Fruit fly (Drosophila melanogaster) whole organism, wandering third instar larva: ENCODE results near the gene Nubp2.

ENCODE experiments used
- HLH106 ChIP-seq: fragments of 200-800 bp; optimal IDR thresholded peaks from 3 replicates; lab custom pipeline; 2019; ENCODE audit warnings: missing biosample characterization, mild to moderate bottlenecking, missing genetic modification characterization, moderate library complexity
- Hr83 ChIP-seq: fragments of 200-300 bp; sonication (Bioruptor generic); optimal IDR thresholded peaks from 2 replicates; lab custom pipeline; 2016; ENCODE audit warnings: missing biosample characterization, mild to moderate bottlenecking, missing genetic modification characterization, moderate library complexity; ENCODE audit not compliant: poor library complexity, severe bottlenecking
- Myc ChIP-seq: fragments of >200 bp; optimal IDR thresholded peaks from 2 replicates; lab custom pipeline; 2017
- OdsH ChIP-seq: fragments of 200-800 bp; sonication (Bioruptor generic); optimal IDR thresholded peaks from 2 replicates; lab custom pipeline; 2016; ENCODE audit warnings: missing biosample characterization, mild to moderate bottlenecking, missing genetic modification characterization
- dsf ChIP-seq: sonication (Bioruptor generic); optimal IDR thresholded peaks from 2 replicates; lab custom pipeline; 2016; ENCODE audit warnings: missing biosample characterization, missing genetic modification characterization, borderline replicate concordance
- ey ChIP-seq: fragments of 200-800 bp; sonication (Bioruptor generic); optimal IDR thresholded peaks from 2 replicates; lab custom pipeline; 2016; ENCODE audit warnings: missing biosample characterization, missing genetic modification characterization
- foxo ChIP-seq, 2 experiments: fragments of 200-800 bp; sonication (Bioruptor generic); optimal IDR thresholded peaks; 2 replicates in 1 of 2; 3 replicates in 1 of 2; lab custom pipeline; 2016 to 2017; ENCODE audit warnings: missing biosample characterization in 2 of 2, missing genetic modification characterization in 2 of 2
- h ChIP-seq: fragments of 200-800 bp; sonication (Bioruptor generic); optimal IDR thresholded peaks from 3 replicates; lab custom pipeline; 2016; ENCODE audit warnings: missing biosample characterization, mild to moderate bottlenecking, missing genetic modification characterization
- pan ChIP-seq: fragments of >200 bp; optimal IDR thresholded peaks from 2 replicates; lab custom pipeline; 2017
- psq ChIP-seq: fragments of 200-800 bp; sonication (Bioruptor generic); optimal IDR thresholded peaks from 3 replicates; lab custom pipeline; 2017; ENCODE audit warnings: missing biosample characterization, mild to moderate bottlenecking, missing genetic modification characterization, moderate library complexity
- rgr ChIP-seq: fragments of 200-800 bp; sonication (Bioruptor generic); optimal IDR thresholded peaks from 3 replicates; lab custom pipeline; 2016; ENCODE audit warnings: missing biosample characterization, mild to moderate bottlenecking, missing genetic modification characterization
- usp ChIP-seq: fragments of >200 bp; optimal IDR thresholded peaks from 2 replicates; lab custom pipeline; 2017; ENCODE audit warnings: missing biosample characterization, missing genetic modification characterization

- TF ChIP-seq psq (GFP tag; lab: Kevin White, UChicago) (no peak), HLH106 (no peak), foxo (GFP tag; optimal IDR thresholded peaks at IDR 0.05; lab: Kevin White, UChicago) (no peak), Hr83 (no peak), usp (no peak), pan (no peak), Myc (lab: Kevin White, UChicago) (no peak), OdsH (GFP tag; lab: Kevin White, UChicago) (no peak), rgr (GFP tag; lab: Kevin White, UChicago) (no peak), h (GFP tag; lab: Kevin White, UChicago) (no peak), ey (GFP tag; lab: Kevin White, UChicago) (no peak), dsf (GFP tag; lab: Kevin White, UChicago) (no peak)
Measured at dm6 chr3L:20557065-20557464, 30.7 kb downstream of the Nubp2 start.
